Worm (Caenorhabditis elegans) whole organism, late embryonic: ENCODE measurements around the gene Y49F6B.19.
A peak's percentile ranks its signal among the peaks of the same experiment; 100 is the strongest.

Experiments
- C08G9.2 ChIP-seq: sonication (generic microtip); optimal IDR thresholded peaks from 2 replicates; lab custom pipeline; 2016; ENCODE audit warnings: mild to moderate bottlenecking, missing genetic modification characterization, moderate library complexity, missing compliant biosample characterization
- K02D7.2 ChIP-seq: sonication (generic microtip); optimal IDR thresholded peaks from 2 replicates; lab custom pipeline; 2017; ENCODE audit warnings: mild to moderate bottlenecking, missing genetic modification characterization, missing compliant biosample characterization
- ama-1 ChIP-seq: fragments of 150-350 bp; optimal IDR thresholded peaks from 2 replicates; lab custom pipeline; 2014
- ceh-14 ChIP-seq: sonication (generic microtip); optimal IDR thresholded peaks from 2 replicates; lab custom pipeline; 2016; ENCODE audit warnings: missing genotype, missing genetic modification characterization, missing compliant biosample characterization
- ceh-18 ChIP-seq: sonication (generic microtip); optimal IDR thresholded peaks from 2 replicates; lab custom pipeline; 2016; ENCODE audit warnings: missing genetic modification characterization, missing compliant biosample characterization
- ceh-19 ChIP-seq: fragments of 200-800 bp; sonication (Bioruptor generic); optimal IDR thresholded peaks from 2 replicates; lab custom pipeline; 2018; ENCODE audit warnings: mild to moderate bottlenecking, missing genetic modification characterization, missing compliant biosample characterization
- ceh-2 ChIP-seq: sonication (generic microtip); optimal IDR thresholded peaks from 2 replicates; lab custom pipeline; 2016; ENCODE audit warnings: missing genotype, missing genetic modification characterization, missing compliant biosample characterization
- ceh-22 ChIP-seq: sonication (generic microtip); optimal IDR thresholded peaks from 2 replicates; lab custom pipeline; 2017; ENCODE audit warnings: missing biosample characterization, missing genetic modification characterization
- ceh-31 ChIP-seq: sonication (generic microtip); optimal IDR thresholded peaks from 2 replicates; lab custom pipeline; 2016; ENCODE audit warnings: missing genetic modification characterization, missing compliant biosample characterization
- ceh-45 ChIP-seq: fragments of 200-800 bp; sonication (Bioruptor generic); IDR thresholded peaks from 2 replicates; pipeline ENCODE4 v1.3.6; 2022; ENCODE audit warnings: missing genetic modification reagents, missing genetic modification characterization, missing compliant biosample characterization
- ceh-6 ChIP-seq: fragments of 200-800 bp; sonication (Bioruptor generic); optimal IDR thresholded peaks from 2 replicates; lab custom pipeline; 2018; ENCODE audit warnings: mild to moderate bottlenecking, missing genetic modification characterization, missing compliant biosample characterization
- ceh-9 ChIP-seq: sonication (generic microtip); optimal IDR thresholded peaks from 2 replicates; lab custom pipeline; 2016; ENCODE audit warnings: mild to moderate bottlenecking, missing genetic modification characterization, inconsistent platforms, missing compliant biosample characterization
- che-1 ChIP-seq: sonication (generic microtip); optimal IDR thresholded peaks from 2 replicates; lab custom pipeline; 2016; ENCODE audit warnings: mild to moderate bottlenecking, missing genetic modification characterization, missing compliant biosample characterization
- dmd-4 ChIP-seq: sonication (generic microtip); optimal IDR thresholded peaks from 2 replicates; lab custom pipeline; 2016; ENCODE audit warnings: borderline replicate concordance, missing genetic modification characterization, missing compliant biosample characterization
- elt-2 ChIP-seq: sonication (generic microtip); optimal IDR thresholded peaks from 2 replicates; lab custom pipeline; 2016; ENCODE audit warnings: missing genetic modification reagents, missing genetic modification characterization, missing compliant biosample characterization
- elt-4 ChIP-seq: sonication (generic microtip); optimal IDR thresholded peaks from 2 replicates; lab custom pipeline; 2016; ENCODE audit warnings: missing genetic modification characterization, missing compliant biosample characterization
- ets-4 ChIP-seq: sonication (generic microtip); optimal IDR thresholded peaks from 2 replicates; lab custom pipeline; 2016; ENCODE audit warnings: missing genetic modification characterization, missing compliant biosample characterization
- eyg-1 ChIP-seq: sonication (generic microtip); optimal IDR thresholded peaks from 2 replicates; lab custom pipeline; 2016; ENCODE audit warnings: missing genotype, missing genetic modification characterization, missing compliant biosample characterization
- fax-1 ChIP-seq: sonication (generic microtip); optimal IDR thresholded peaks from 2 replicates; lab custom pipeline; 2016; ENCODE audit warnings: missing genotype, missing genetic modification characterization, missing compliant biosample characterization
- fkh-10 ChIP-seq: fragments of 150-350 bp; optimal IDR thresholded peaks from 2 replicates; lab custom pipeline; 2014; ENCODE audit warnings: missing biosample characterization, missing genetic modification reagents, missing genetic modification characterization
- fkh-6 ChIP-seq: sonication (generic microtip); optimal IDR thresholded peaks from 2 replicates; lab custom pipeline; 2016; ENCODE audit warnings: missing genetic modification characterization, missing compliant biosample characterization
- gmeb-2 ChIP-seq: sonication (generic microtip); optimal IDR thresholded peaks from 2 replicates; lab custom pipeline; 2016; ENCODE audit warnings: missing genetic modification characterization, inconsistent platforms, missing compliant biosample characterization
- hlh-30 ChIP-seq: sonication (generic microtip); optimal IDR thresholded peaks from 2 replicates; lab custom pipeline; 2017; ENCODE audit warnings: antibody characterized with exemption, missing genetic modification characterization, missing compliant biosample characterization; ENCODE audit not compliant: insufficient read depth
- hlh-6 ChIP-seq: sonication (generic microtip); optimal IDR thresholded peaks from 2 replicates; lab custom pipeline; 2016; ENCODE audit warnings: missing genotype, missing genetic modification characterization, missing compliant biosample characterization
- lim-6 ChIP-seq: sonication (generic microtip); optimal IDR thresholded peaks from 2 replicates; lab custom pipeline; 2016; ENCODE audit warnings: missing genetic modification characterization, missing compliant biosample characterization
- madf-2 ChIP-seq: sonication (generic microtip); optimal IDR thresholded peaks from 2 replicates; lab custom pipeline; 2017; ENCODE audit warnings: missing genetic modification characterization, missing compliant biosample characterization
- mec-3 ChIP-seq: sonication (generic microtip); optimal IDR thresholded peaks from 2 replicates; lab custom pipeline; 2016; ENCODE audit warnings: borderline replicate concordance, missing genetic modification characterization, missing compliant biosample characterization
- nhr-11 ChIP-seq: fragments of 150-350 bp; optimal IDR thresholded peaks from 2 replicates; lab custom pipeline; 2014; ENCODE audit warnings: missing biosample characterization, missing genetic modification characterization
- npax-4 ChIP-seq: sonication (generic microtip); optimal IDR thresholded peaks from 2 replicates; lab custom pipeline; 2016; ENCODE audit warnings: missing genetic modification characterization, missing compliant biosample characterization
- pag-3 ChIP-seq: sonication (generic microtip); optimal IDR thresholded peaks from 2 replicates; lab custom pipeline; 2016; ENCODE audit warnings: missing compliant biosample characterization, missing genetic modification characterization, borderline replicate concordance
- pax-1 ChIP-seq: fragments of 150-350 bp; optimal IDR thresholded peaks from 2 replicates; lab custom pipeline; 2014; ENCODE audit warnings: missing biosample characterization, missing genetic modification characterization
- pha-4 ChIP-seq: fragments of 150-350 bp; optimal IDR thresholded peaks from 2 replicates; lab custom pipeline; 2018; ENCODE audit warnings: missing biosample characterization, missing genetic modification reagents, missing genetic modification characterization
- pqm-1 ChIP-seq: sonication (generic microtip); optimal IDR thresholded peaks from 2 replicates; lab custom pipeline; 2016; ENCODE audit warnings: missing genetic modification characterization, missing compliant biosample characterization
- rnt-1 ChIP-seq: sonication (generic microtip); optimal IDR thresholded peaks from 2 replicates; lab custom pipeline; 2016; ENCODE audit warnings: missing genetic modification characterization, missing compliant biosample characterization
- syd-9 ChIP-seq: sonication (generic microtip); optimal IDR thresholded peaks from 2 replicates; lab custom pipeline; 2016; ENCODE audit warnings: mild to moderate bottlenecking, missing genetic modification characterization, moderate library complexity, missing compliant biosample characterization
- tbx-2 ChIP-seq: sonication (generic microtip); optimal IDR thresholded peaks from 2 replicates; lab custom pipeline; 2016; ENCODE audit warnings: missing genetic modification characterization, missing compliant biosample characterization
- tbx-7 ChIP-seq: sonication (generic microtip); optimal IDR thresholded peaks from 2 replicates; lab custom pipeline; 2016; ENCODE audit warnings: missing genotype, missing genetic modification characterization, missing compliant biosample characterization
- ttx-3 ChIP-seq: sonication (generic microtip); optimal IDR thresholded peaks from 2 replicates; lab custom pipeline; 2016; ENCODE audit warnings: missing genetic modification reagents, missing genetic modification characterization, missing compliant biosample characterization
- unc-3 ChIP-seq, 2 experiments: fragments of 200-800 bp in 1 of 2; sonication (Bioruptor generic) in 1 of 2; sonication (generic microtip) in 1 of 2; conservative IDR thresholded peaks in 1 of 2; optimal IDR thresholded peaks in 1 of 2; 2 replicates each; pipeline versions ENCODE4 v1.3.6 to Lab custom; 2016 to 2022; ENCODE audit warnings: missing compliant biosample characterization in 2 of 2, missing genetic modification characterization in 2 of 2, missing genetic modification reagents in 1 of 2
- unc-55 ChIP-seq: sonication (generic microtip); optimal IDR thresholded peaks from 2 replicates; lab custom pipeline; 2017; ENCODE audit warnings: missing biosample characterization, missing genetic modification reagents, missing genetic modification characterization
- unc-86 ChIP-seq: sonication (generic microtip); optimal IDR thresholded peaks from 2 replicates; lab custom pipeline; 2016; ENCODE audit warnings: missing genetic modification characterization, missing compliant biosample characterization
- zip-5 ChIP-seq: sonication (generic microtip); optimal IDR thresholded peaks from 2 replicates; lab custom pipeline; 2016; ENCODE audit warnings: missing genetic modification characterization, missing compliant biosample characterization

Y49F6B.19 gene

DNA sequence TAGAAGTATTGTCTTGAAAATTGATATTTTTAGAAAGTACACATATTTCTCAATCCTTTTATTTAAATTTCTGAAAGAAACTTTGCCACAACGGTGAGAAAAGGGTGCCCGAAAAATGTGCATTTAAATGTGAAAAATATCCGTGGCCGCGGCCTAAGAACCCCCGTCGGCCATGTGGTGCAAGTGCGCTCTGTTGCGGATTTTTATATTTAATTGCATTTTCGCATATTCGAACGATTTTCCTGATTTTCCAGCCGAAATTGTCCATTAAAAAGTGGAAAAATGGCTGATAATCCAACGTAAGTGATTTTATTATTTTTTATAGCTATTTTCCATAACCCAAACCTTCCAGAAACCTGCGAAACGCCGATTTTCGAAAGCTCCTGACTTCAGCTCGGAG lies 29.9 kb downstream of the Y49F6B.19 start, which contains the start of gene smu-2 (continued):
- no peak for TF ChIP-seq syd-9 (tag; lab: Kevin White, UChicago)
- no peak for TF ChIP-seq pax-1 (tag; lab: Kevin White, UChicago)
- TF ChIP-seq ceh-45, result peak; percentile 50; the same call in 1 of the 2 replicates
- TF ChIP-seq che-1, result no peak
- no peak for TF ChIP-seq madf-2
- no peak for TF ChIP-seq npax-4
- no peak for TF ChIP-seq fkh-10
- TF ChIP-seq ceh-2 (tag; lab: Kevin White, UChicago), result peak; percentile 92
- TF ChIP-seq rnt-1, result peak; percentile 35
- TF ChIP-seq gmeb-2 (tag; lab: Kevin White, UChicago), result no peak
- no peak for TF ChIP-seq unc-55 (GFP tag; lab: Kevin White, UChicago)
- TF ChIP-seq elt-2 (tag; lab: Kevin White, UChicago), result peak; percentile 72
- TF ChIP-seq lim-6 (tag; lab: Kevin White, UChicago), result peak; percentile 92
- TF ChIP-seq fax-1 (tag; lab: Kevin White, UChicago), result peak; percentile 31
- peak; percentile 48 for TF ChIP-seq ceh-18
- TF ChIP-seq eyg-1 (tag; lab: Kevin White, UChicago), result no peak
- no peak for TF ChIP-seq K02D7.2 (tag; lab: Kevin White, UChicago)
- TF ChIP-seq ets-4 (tag; lab: Kevin White, UChicago), result peak; percentile 86
- TF ChIP-seq pqm-1 (tag; lab: Kevin White, UChicago), result peak; percentile 52
- TF ChIP-seq ceh-14 (tag; lab: Kevin White, UChicago), result peak; percentile 82
- peak; percentile 73 for TF ChIP-seq mec-3 (tag; lab: Kevin White, UChicago)
- TF ChIP-seq ceh-9 (tag; lab: Kevin White, UChicago), result no peak
- no peak for TF ChIP-seq hlh-6
- TF ChIP-seq pha-4 (tag; lab: Kevin White, UChicago), result no peak
- peak; percentile 81 for TF ChIP-seq tbx-2 (tag; lab: Kevin White, UChicago)
- TF ChIP-seq hlh-30 (tag; lab: Kevin White, UChicago), result no peak
- TF ChIP-seq ttx-3, result peak; percentile 41
- peak; percentile 12 for TF ChIP-seq fkh-6 (tag; lab: Kevin White, UChicago)
- no peak for TF ChIP-seq nhr-11 (tag; lab: Kevin White, UChicago)
- TF ChIP-seq unc-3 (GFP tag; conservative IDR thresholded peaks at IDR 0.05; lab: Robert Waterston, UW), result 0 out of 2 replicates have a peak, but pooled peaks have one; percentile 9
- no peak for TF ChIP-seq unc-3 (tag; optimal IDR thresholded peaks at IDR 0.05; lab: Kevin White, UChicago)
- no peak for TF ChIP-seq ama-1 (lab: Kevin White, UChicago)
- TF ChIP-seq ceh-19 (GFP tag; lab: Kevin White, UChicago), result no peak
- no peak for TF ChIP-seq dmd-4

DNA sequence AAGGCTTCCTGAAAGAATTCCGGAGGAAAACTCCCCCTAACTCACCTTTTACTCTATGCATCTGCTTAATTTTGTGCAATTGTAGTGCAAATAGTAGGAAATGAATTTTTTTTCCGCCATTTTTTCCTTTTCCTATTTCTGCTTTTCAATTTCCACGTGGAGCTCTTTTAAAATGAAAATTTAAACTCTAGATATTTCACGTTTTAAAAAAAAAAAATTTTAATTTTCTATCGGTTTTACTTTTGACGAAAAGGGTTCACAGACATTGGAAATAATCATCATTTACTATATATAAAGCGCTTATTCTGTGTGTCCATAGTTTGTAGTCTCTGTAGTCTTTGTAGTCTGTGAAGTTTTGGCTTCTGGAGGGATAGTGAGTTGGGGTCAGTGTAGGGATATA lies 30.6 kb downstream of the Y49F6B.19 start, which contains the start of gene Y49F6B.8:
TSS of gene Y49F6B.8 (minus strand) at position 101 of the 400 bp plus-strand sequence.
- no peak for TF ChIP-seq madf-2
- no peak for TF ChIP-seq ceh-31
- no peak for TF ChIP-seq K02D7.2 (tag; lab: Kevin White, UChicago)
- no peak for TF ChIP-seq elt-4
- no peak for TF ChIP-seq tbx-7 (tag; lab: Kevin White, UChicago)
- no peak for TF ChIP-seq C08G9.2
- no peak for TF ChIP-seq ceh-6 (GFP tag; lab: Kevin White, UChicago)
- no peak for TF ChIP-seq unc-86 (tag; lab: Kevin White, UChicago)
- TF ChIP-seq ceh-22 (tag; lab: Kevin White, UChicago), result no peak
- TF ChIP-seq npax-4, result no peak
- no peak for TF ChIP-seq ceh-14 (tag; lab: Kevin White, UChicago)
- TF ChIP-seq ttx-3, result no peak
- no peak for TF ChIP-seq syd-9 (tag; lab: Kevin White, UChicago)

DNA sequence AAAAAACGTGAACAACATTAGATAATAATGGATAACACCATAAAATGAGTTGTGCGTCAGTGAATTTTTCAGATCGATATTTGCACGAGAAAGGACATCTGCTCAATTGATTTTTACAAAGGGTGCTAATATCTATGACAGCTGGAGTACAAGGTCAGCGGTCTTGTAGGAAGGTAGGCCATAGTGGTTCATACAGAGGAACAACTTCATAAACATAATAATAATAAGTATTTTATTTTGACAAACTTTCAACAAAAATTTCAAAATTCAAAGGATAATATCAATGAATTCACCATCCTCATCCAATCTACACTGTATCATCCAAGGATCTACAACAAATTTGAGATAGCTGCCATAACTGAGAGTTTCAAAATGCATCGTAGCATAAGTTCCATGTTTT lies 35.0 kb downstream of the Y49F6B.19 start, which contains the start of gene fbxb-104:
TSS of gene fbxb-104 (minus strand) at position 101 of the 400 bp plus-strand sequence.
- TF ChIP-seq pag-3 (tag; lab: Kevin White, UChicago), result no peak
- no peak for TF ChIP-seq fkh-10
- no peak for TF ChIP-seq che-1
- no peak for TF ChIP-seq ceh-2 (tag; lab: Kevin White, UChicago)
- no peak for TF ChIP-seq pqm-1 (tag; lab: Kevin White, UChicago)
- no peak for TF ChIP-seq zip-5
- TF ChIP-seq, all 69 proteins: peak for 0
